Worm (Caenorhabditis elegans) whole organism, mixed stage, embryonic: Measurements from ENCODE around the gene his-2.

Experiments
- blmp-1 ChIP-seq: fragments of 150-350 bp; optimal IDR thresholded peaks from 2 replicates; lab custom pipeline; 2014; ENCODE audit warnings: missing biosample characterization, missing genetic modification characterization
- ceh-39 ChIP-seq: fragments of 150-350 bp; optimal IDR thresholded peaks from 2 replicates; lab custom pipeline; 2014; ENCODE audit warnings: missing biosample characterization, missing genetic modification characterization
- ceh-43 ChIP-seq: fragments of 200-800 bp; sonication (Bioruptor generic); optimal IDR thresholded peaks from 2 replicates; lab custom pipeline; 2018; ENCODE audit warnings: mild to moderate bottlenecking, missing genetic modification characterization, moderate library complexity, missing compliant biosample characterization
- ceh-83 ChIP-seq: fragments of 200-800 bp; sonication (Bioruptor generic); optimal IDR thresholded peaks from 2 replicates; lab custom pipeline; 2018; ENCODE audit warnings: mild to moderate bottlenecking, missing genetic modification characterization, missing compliant biosample characterization
- ces-1 ChIP-seq: fragments of 150-350 bp; optimal IDR thresholded peaks from 2 replicates; lab custom pipeline; 2014; ENCODE audit warnings: missing biosample characterization, missing genetic modification reagents, missing genetic modification characterization
- cnd-1 ChIP-seq: fragments of 200-800 bp; sonication (Bioruptor generic); optimal IDR thresholded peaks from 2 replicates; lab custom pipeline; 2018; ENCODE audit warnings: mild to moderate bottlenecking, missing genetic modification characterization, missing compliant biosample characterization
- drap-1 ChIP-seq: fragments of 200-800 bp; sonication (Bioruptor generic); optimal IDR thresholded peaks from 3 replicates; lab custom pipeline; 2018; ENCODE audit warnings: mild to moderate bottlenecking, missing genetic modification characterization, missing compliant biosample characterization
- elt-1 ChIP-seq: sonication (generic microtip); optimal IDR thresholded peaks from 2 replicates; lab custom pipeline; 2017; ENCODE audit warnings: missing genetic modification characterization, mild to moderate bottlenecking, missing compliant biosample characterization, antibody characterized with exemption, moderate library complexity, borderline replicate concordance; ENCODE audit not compliant: insufficient read depth
- elt-3 ChIP-seq: fragments of 150-350 bp; optimal IDR thresholded peaks from 2 replicates; lab custom pipeline; 2014; ENCODE audit warnings: missing biosample characterization, missing genetic modification characterization
- flh-1 ChIP-seq: fragments of 200-800 bp; sonication (Bioruptor generic); optimal IDR thresholded peaks from 2 replicates; lab custom pipeline; 2018; ENCODE audit warnings: mild to moderate bottlenecking, missing genetic modification characterization, moderate library complexity, missing compliant biosample characterization
- ham-2 ChIP-seq: fragments of 200-800 bp; sonication (Bioruptor generic); optimal IDR thresholded peaks from 2 replicates; lab custom pipeline; 2018; ENCODE audit warnings: mild to moderate bottlenecking, missing genetic modification characterization, missing compliant biosample characterization
- lsy-2 ChIP-seq: fragments of 150-350 bp; optimal IDR thresholded peaks from 2 replicates; lab custom pipeline; 2014; ENCODE audit warnings: missing biosample characterization, missing genetic modification characterization
- mab-5 ChIP-seq: fragments of 150-350 bp; optimal IDR thresholded peaks from 2 replicates; lab custom pipeline; 2014; ENCODE audit warnings: missing biosample characterization, missing genetic modification characterization
- mep-1 ChIP-seq: fragments of 150-350 bp; optimal IDR thresholded peaks from 2 replicates; lab custom pipeline; 2017; ENCODE audit warnings: missing biosample characterization, missing genetic modification reagents, missing genetic modification characterization, inconsistent platforms
- mls-2 ChIP-seq: sonication (generic microtip); optimal IDR thresholded peaks from 2 replicates; lab custom pipeline; 2016; ENCODE audit warnings: mild to moderate bottlenecking, missing genetic modification characterization, moderate library complexity, missing compliant biosample characterization
- nhr-12 ChIP-seq: fragments of 150-350 bp; optimal IDR thresholded peaks from 2 replicates; lab custom pipeline; 2014; ENCODE audit warnings: missing biosample characterization, missing genetic modification characterization
- nhr-2 ChIP-seq: fragments of 150-350 bp; optimal IDR thresholded peaks from 2 replicates; lab custom pipeline; 2014; ENCODE audit warnings: missing biosample characterization, missing genetic modification characterization
- nhr-237 ChIP-seq: fragments of 150-350 bp; optimal IDR thresholded peaks from 2 replicates; lab custom pipeline; 2014; ENCODE audit warnings: missing biosample characterization, missing genetic modification characterization
- nhr-28 ChIP-seq: fragments of 150-350 bp; optimal IDR thresholded peaks from 2 replicates; lab custom pipeline; 2014; ENCODE audit warnings: missing biosample characterization, missing genetic modification characterization
- nhr-76 ChIP-seq: sonication (generic microtip); optimal IDR thresholded peaks from 2 replicates; lab custom pipeline; 2017; ENCODE audit warnings: missing biosample characterization, missing genetic modification characterization
- pha-4 ChIP-seq: fragments of 150-350 bp; optimal IDR thresholded peaks from 2 replicates; lab custom pipeline; 2018; ENCODE audit warnings: missing biosample characterization, missing genetic modification reagents, missing genetic modification characterization
- sem-2 ChIP-seq: fragments of 200-800 bp; sonication (Bioruptor generic); optimal IDR thresholded peaks from 2 replicates; lab custom pipeline; 2018; ENCODE audit warnings: mild to moderate bottlenecking, missing genetic modification characterization, missing compliant biosample characterization
- snpc-4 ChIP-seq: fragments of 150-350 bp; optimal IDR thresholded peaks from 2 replicates; lab custom pipeline; 2014; ENCODE audit warnings: missing biosample characterization, missing genetic modification characterization
- sptf-1 ChIP-seq: sonication (generic microtip); optimal IDR thresholded peaks from 2 replicates; lab custom pipeline; 2017; ENCODE audit warnings: mild to moderate bottlenecking, missing genetic modification characterization, moderate library complexity, missing compliant biosample characterization
- tbx-8 ChIP-seq: fragments of 200-800 bp; sonication (Bioruptor generic); optimal IDR thresholded peaks from 2 replicates; lab custom pipeline; 2018; ENCODE audit warnings: mild to moderate bottlenecking, missing genetic modification characterization, moderate library complexity, missing compliant biosample characterization
- unc-120 ChIP-seq: sonication (generic microtip); optimal IDR thresholded peaks from 2 replicates; lab custom pipeline; 2017; ENCODE audit warnings: missing genetic modification characterization, missing compliant biosample characterization; ENCODE audit not compliant: poor library complexity, severe bottlenecking
- unc-39 ChIP-seq: fragments of 150-350 bp; optimal IDR thresholded peaks from 2 replicates; lab custom pipeline; 2014; ENCODE audit warnings: missing biosample characterization, missing genetic modification characterization
- unc-62 ChIP-seq: fragments of 150-350 bp; optimal IDR thresholded peaks from 2 replicates; lab custom pipeline; 2014; ENCODE audit warnings: missing biosample characterization, missing genetic modification reagents, missing genetic modification characterization
- zip-8 ChIP-seq: fragments of 150-350 bp; optimal IDR thresholded peaks from 2 replicates; lab custom pipeline; 2014; ENCODE audit warnings: missing biosample characterization, missing genetic modification characterization

Gene his-2

DNA sequence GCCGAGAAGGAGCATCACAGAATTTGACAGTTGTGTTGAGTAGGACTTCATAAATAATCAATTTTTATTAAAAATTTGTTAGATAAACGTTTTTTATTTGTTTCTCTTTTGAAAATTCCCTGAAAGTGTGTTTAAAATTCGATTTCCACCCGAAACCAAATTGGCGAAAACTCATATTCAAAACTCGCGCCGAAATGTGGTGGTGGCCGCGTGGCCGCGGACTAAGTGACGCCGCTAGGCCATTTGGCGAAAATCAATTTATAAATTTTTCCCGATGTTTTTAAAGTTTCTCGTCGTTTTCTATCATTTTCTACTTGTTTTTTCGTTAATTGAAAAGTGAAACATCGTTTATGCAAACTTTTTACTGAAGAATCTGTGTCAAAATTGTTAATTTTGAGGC is 19.5 kb downstream of the his-2 start:
- TF ChIP-seq sptf-1 (tag; lab: Kevin White, UChicago): peak; percentile 59
- no peak for TF ChIP-seq drap-1 (GFP tag; lab: Kevin White, UChicago)

DNA sequence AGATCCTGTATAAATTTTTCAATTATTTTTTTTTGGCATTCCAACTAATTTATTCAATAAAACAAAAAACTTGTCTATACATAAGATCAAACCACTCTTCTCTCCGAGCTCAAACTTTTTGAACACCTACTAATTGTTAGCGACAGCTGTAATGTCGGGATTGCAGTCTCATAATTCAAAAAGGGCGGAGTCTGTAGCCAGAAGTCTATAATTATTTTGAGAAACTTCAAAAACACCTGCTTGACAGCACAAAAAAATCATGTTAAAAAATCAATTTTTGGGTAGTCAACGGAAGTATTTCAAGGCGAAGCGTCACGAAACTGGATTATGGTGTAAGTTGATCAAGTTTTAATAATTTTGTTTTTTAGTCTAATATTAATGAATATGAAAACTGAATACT is 22.0 kb downstream of the his-2 start, which contains the start of gene srx-44:
Gene srx-44 (plus strand): TSS at position 301 of the 400 bp plus-strand sequence.
- TF ChIP-seq elt-1 (no peak), zip-8 (tag; lab: Kevin White, UChicago) (no peak), lsy-2 (no peak), snpc-4 (tag; lab: Kevin White, UChicago) (no peak), nhr-76 (tag; lab: Kevin White, UChicago) (no peak), elt-3 (tag; lab: Kevin White, UChicago) (no peak), sptf-1 (tag; lab: Kevin White, UChicago) (no peak), ceh-39 (tag; lab: Kevin White, UChicago) (no peak), ham-2 (GFP tag; lab: Kevin White, UChicago) (no peak), nhr-28 (tag; lab: Kevin White, UChicago) (no peak), mls-2 (tag; lab: Kevin White, UChicago) (no peak), tbx-8 (GFP tag; lab: Kevin White, UChicago) (no peak), cnd-1 (tag; lab: Kevin White, UChicago) (no peak), nhr-12 (no peak), sem-2 (GFP tag; lab: Kevin White, UChicago) (no peak), mep-1 (tag; lab: Kevin White, UChicago) (no peak), nhr-2 (tag; lab: Kevin White, UChicago) (no peak), unc-62 (GFP tag; lab: Kevin White, UChicago) (no peak), unc-120 (tag; lab: Kevin White, UChicago) (no peak), ces-1 (no peak)

DNA sequence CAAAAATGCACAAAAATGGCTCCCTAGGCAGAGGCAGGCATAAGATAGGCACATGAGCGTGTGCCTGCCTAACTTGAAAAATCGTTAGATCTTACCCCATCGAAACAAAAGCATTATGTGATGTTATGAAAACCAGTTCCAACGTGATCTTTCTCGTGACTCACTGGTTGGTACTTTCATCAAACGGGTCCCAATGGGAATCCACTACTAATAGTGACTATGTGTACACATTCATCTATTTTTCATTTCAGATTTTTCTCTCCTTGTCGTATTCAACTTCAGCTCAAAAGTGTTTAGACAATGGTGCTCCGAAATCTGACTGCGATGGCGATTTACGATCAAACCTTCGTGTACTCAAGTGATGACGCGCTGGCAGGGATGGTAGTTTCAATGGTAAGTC is 24.4 kb downstream of the his-2 start, which contains the start of gene srx-43:
Gene srx-43 (plus strand): TSS at position 301 of the 400 bp plus-strand sequence.
- TF ChIP-seq sptf-1 (tag; lab: Kevin White, UChicago): no peak
- no peak for TF ChIP-seq unc-120 (tag; lab: Kevin White, UChicago)
- TF ChIP-seq snpc-4 (tag; lab: Kevin White, UChicago): no peak
- TF ChIP-seq nhr-12: no peak
- no peak for TF ChIP-seq ceh-43 (GFP tag; lab: Kevin White, UChicago)
- no peak for TF ChIP-seq blmp-1 (tag; lab: Kevin White, UChicago)
- no peak for TF ChIP-seq pha-4
- TF ChIP-seq ham-2 (GFP tag; lab: Kevin White, UChicago): no peak
- no peak for TF ChIP-seq nhr-76 (tag; lab: Kevin White, UChicago)
- no peak for TF ChIP-seq ces-1
- TF ChIP-seq mep-1 (tag; lab: Kevin White, UChicago): no peak
- no peak for TF ChIP-seq mab-5 (tag; lab: Kevin White, UChicago)
- no peak for TF ChIP-seq drap-1 (GFP tag; lab: Kevin White, UChicago)

DNA sequence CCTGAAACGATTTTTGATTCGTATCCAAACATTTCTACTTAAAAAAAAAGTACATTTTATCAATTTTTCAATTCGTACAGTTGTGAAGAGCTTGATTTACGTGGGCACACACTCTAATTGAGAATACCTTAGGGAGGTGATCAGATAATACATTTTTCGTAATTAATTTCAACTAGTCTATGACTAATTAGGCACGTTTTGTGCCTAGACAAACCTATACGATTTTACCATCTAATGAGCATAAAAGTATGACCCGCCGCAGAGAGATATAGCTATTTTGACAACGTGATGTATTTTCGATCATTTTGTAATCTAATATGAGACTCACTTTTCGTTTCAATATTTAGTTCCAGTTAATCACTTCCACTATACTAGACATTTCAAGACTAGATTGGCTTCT is 25.1 kb downstream of the his-2 start:
- TF ChIP-seq nhr-237 (tag; lab: Kevin White, UChicago): no peak
- TF ChIP-seq ceh-83 (GFP tag; lab: Kevin White, UChicago): no peak
- TF ChIP-seq blmp-1 (tag; lab: Kevin White, UChicago): no peak
- no peak for TF ChIP-seq ceh-43 (GFP tag; lab: Kevin White, UChicago)
- no peak for TF ChIP-seq mls-2 (tag; lab: Kevin White, UChicago)

DNA sequence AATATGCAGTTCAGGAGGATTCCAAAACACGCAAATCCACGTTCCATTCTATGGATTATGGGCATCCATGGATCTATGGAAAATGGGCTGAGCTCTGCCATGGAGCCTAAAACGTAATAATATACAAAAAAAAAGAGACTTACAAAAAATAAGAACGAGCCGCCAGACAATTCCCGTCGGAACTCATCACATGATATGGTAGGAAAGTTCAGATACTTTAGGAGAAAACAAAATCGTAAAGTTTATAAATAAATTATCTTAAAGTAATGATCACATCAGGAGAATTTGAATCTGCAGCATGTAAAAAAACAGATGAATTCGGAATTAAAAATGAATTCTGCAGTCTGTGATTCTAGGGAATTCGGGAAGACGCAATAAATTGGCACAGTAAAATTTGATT is 26.4 kb downstream of the his-2 start, which contains the start of gene str-232:
Gene str-232 (minus strand): TSS at position 101 of the 400 bp plus-strand sequence.
- no peak for TF ChIP-seq ceh-83 (GFP tag; lab: Kevin White, UChicago)
- no peak for TF ChIP-seq ham-2 (GFP tag; lab: Kevin White, UChicago)
- no peak for TF ChIP-seq sem-2 (GFP tag; lab: Kevin White, UChicago)
- no peak for TF ChIP-seq sptf-1 (tag; lab: Kevin White, UChicago)
- no peak for TF ChIP-seq elt-3 (tag; lab: Kevin White, UChicago)
- TF ChIP-seq cnd-1 (tag; lab: Kevin White, UChicago): no peak
- no peak for TF ChIP-seq unc-39 (tag; lab: Kevin White, UChicago)
- no peak for TF ChIP-seq zip-8 (tag; lab: Kevin White, UChicago)
- no peak for TF ChIP-seq blmp-1 (tag; lab: Kevin White, UChicago)
- TF ChIP-seq flh-1 (GFP tag; lab: Kevin White, UChicago): no peak
- TF ChIP-seq, all 35 proteins: peak for 0
